Worm (Caenorhabditis elegans) whole organism, young adult: ENCODE measurements around the gene pmt-1.

Experiments
- B0019.2 ChIP-seq: fragments of 200-800 bp; sonication (Bioruptor generic); conservative IDR thresholded peaks from 2 replicates; pipeline ENCODE4 v1.3.6; 2022; ENCODE audit warnings: missing genetic modification reagents, missing genetic modification characterization, missing compliant biosample characterization
- F49E8.2 ChIP-seq: sonication (generic microtip); optimal IDR thresholded peaks from 3 replicates; lab custom pipeline; 2017; ENCODE audit warnings: missing genetic modification characterization, mild to moderate bottlenecking, missing compliant biosample characterization, antibody characterized with exemption, moderate library complexity; ENCODE audit not compliant: insufficient read depth
- F57A8.1 ChIP-seq: fragments of 200-800 bp; sonication (Bioruptor generic); optimal IDR thresholded peaks from 2 replicates; lab custom pipeline; 2018; ENCODE audit warnings: mild to moderate bottlenecking, missing genetic modification characterization, moderate library complexity, missing compliant biosample characterization
- Y56A3A.18 ChIP-seq: fragments of 200-800 bp; sonication (Bioruptor generic); IDR thresholded peaks from 2 replicates; pipeline ENCODE4 v1.3.6; 2022; ENCODE audit warnings: missing genetic modification reagents, missing genetic modification characterization, missing compliant biosample characterization
- Y67H2A.10 ChIP-seq: fragments of 200-800 bp; sonication (Bioruptor generic); conservative IDR thresholded peaks from 2 replicates; pipeline ENCODE4 v1.3.6; 2022; ENCODE audit warnings: missing genetic modification reagents, missing genetic modification characterization, missing compliant biosample characterization
- ZK185.1 ChIP-seq: sonication (generic microtip); optimal IDR thresholded peaks from 2 replicates; lab custom pipeline; 2016; ENCODE audit warnings: mild to moderate bottlenecking, missing genetic modification characterization, missing compliant biosample characterization; ENCODE audit not compliant: poor library complexity, severe bottlenecking
- atf-7 ChIP-seq: sonication (generic microtip); optimal IDR thresholded peaks from 2 replicates; lab custom pipeline; 2017; ENCODE audit warnings: mild to moderate bottlenecking, missing genetic modification characterization, missing compliant biosample characterization
- bed-2 ChIP-seq: fragments of 200-800 bp; sonication (Bioruptor generic); IDR thresholded peaks from 2 replicates; pipeline ENCODE4 v1.3.6; 2022; ENCODE audit warnings: missing genetic modification reagents, missing genetic modification characterization, missing compliant biosample characterization
- cebp-1 ChIP-seq, 2 experiments: fragments of 200-800 bp in 1 of 2; sonication (Bioruptor generic) in 1 of 2; sonication (generic microtip) in 1 of 2; IDR thresholded peaks in 1 of 2; optimal IDR thresholded peaks in 1 of 2; 2 replicates each; pipeline versions ENCODE4 v1.3.6 to Lab custom; 2017 to 2022; ENCODE audit warnings: missing compliant biosample characterization in 2 of 2, missing genetic modification characterization in 2 of 2, mild to moderate bottlenecking in 1 of 2, missing genetic modification reagents in 1 of 2, moderate library complexity in 1 of 2
- cebp-2 ChIP-seq: fragments of 200-800 bp; sonication (Bioruptor generic); IDR thresholded peaks from 2 replicates; pipeline ENCODE4 v1.3.6; 2022; ENCODE audit warnings: missing genetic modification characterization, missing compliant biosample characterization
- ceh-27 ChIP-seq: fragments of 200-800 bp; sonication (Bioruptor generic); optimal IDR thresholded peaks from 2 replicates; lab custom pipeline; 2018; ENCODE audit warnings: mild to moderate bottlenecking, missing genetic modification characterization, moderate library complexity, missing compliant biosample characterization
- ceh-58 ChIP-seq: fragments of 200-800 bp; sonication (Bioruptor generic); IDR thresholded peaks from 2 replicates; pipeline ENCODE4 v1.3.6; 2022; ENCODE audit warnings: missing genetic modification characterization, missing compliant biosample characterization
- egl-18 ChIP-seq: fragments of 200-800 bp; sonication (Bioruptor generic); IDR thresholded peaks from 2 replicates; pipeline ENCODE4 v1.3.6; 2022; ENCODE audit warnings: missing genetic modification reagents, missing genetic modification characterization, missing compliant biosample characterization
- ets-4 ChIP-seq: fragments of 200-800 bp; sonication (Bioruptor generic); optimal IDR thresholded peaks from 2 replicates; lab custom pipeline; 2018; ENCODE audit warnings: mild to moderate bottlenecking, missing genetic modification characterization, missing compliant biosample characterization
- gei-17 ChIP-seq: fragments of 200-800 bp; sonication (Bioruptor generic); optimal IDR thresholded peaks from 2 replicates; lab custom pipeline; 2018; ENCODE audit warnings: mild to moderate bottlenecking, missing genetic modification characterization, missing compliant biosample characterization
- hrde-1 ChIP-seq: sonication (generic microtip); optimal IDR thresholded peaks from 2 replicates; lab custom pipeline; 2016; ENCODE audit warnings: missing genetic modification characterization, mild to moderate bottlenecking, missing compliant biosample characterization, moderate library complexity, missing genotype, missing genetic modification reagents, borderline replicate concordance
- hsf-1 ChIP-seq: fragments of 200-800 bp; sonication (Bioruptor generic); IDR thresholded peaks from 2 replicates; pipeline ENCODE4 v1.3.6; 2022; ENCODE audit warnings: missing genetic modification reagents, missing genetic modification characterization, missing compliant biosample characterization
- let-526 ChIP-seq: fragments of 200-800 bp; sonication (Bioruptor generic); IDR thresholded peaks from 2 replicates; pipeline ENCODE4 v1.3.6; 2022; ENCODE audit warnings: missing genetic modification reagents, missing genetic modification characterization, missing compliant biosample characterization
- mel-28 ChIP-seq: sonication (generic microtip); optimal IDR thresholded peaks from 2 replicates; lab custom pipeline; 2016; ENCODE audit warnings: borderline replicate concordance, mild to moderate bottlenecking, missing genetic modification characterization, missing compliant biosample characterization
- nfya-1 ChIP-seq: sonication (generic microtip); optimal IDR thresholded peaks from 2 replicates; lab custom pipeline; 2017; ENCODE audit warnings: antibody characterized with exemption, missing compliant biosample characterization, missing genetic modification characterization, borderline replicate concordance; ENCODE audit not compliant: insufficient read depth
- nhr-27 ChIP-seq: fragments of 200-800 bp; sonication (Bioruptor generic); optimal IDR thresholded peaks from 2 replicates; lab custom pipeline; 2018; ENCODE audit warnings: mild to moderate bottlenecking, missing genetic modification characterization, moderate library complexity, missing compliant biosample characterization
- pbrm-1 ChIP-seq: fragments of 200-800 bp; sonication (Bioruptor generic); IDR thresholded peaks from 2 replicates; pipeline ENCODE4 v1.3.6; 2022; ENCODE audit warnings: missing genetic modification reagents, missing genetic modification characterization, missing compliant biosample characterization
- rcor-1 ChIP-seq: fragments of 200-800 bp; sonication (Bioruptor generic); IDR thresholded peaks from 2 replicates; pipeline ENCODE4 v1.3.6; 2022; ENCODE audit warnings: missing genetic modification reagents, missing genetic modification characterization, missing compliant biosample characterization
- snpc-1.3 ChIP-seq: sonication (generic microtip); optimal IDR thresholded peaks from 2 replicates; lab custom pipeline; 2017; ENCODE audit warnings: missing genetic modification characterization, mild to moderate bottlenecking, missing compliant biosample characterization, antibody characterized with exemption, moderate library complexity, missing genotype, missing genetic modification reagents; ENCODE audit not compliant: insufficient read depth
- unc-62 ChIP-seq: fragments of 150-350 bp; optimal IDR thresholded peaks from 2 replicates; lab custom pipeline; 2014; ENCODE audit warnings: missing biosample characterization, missing genetic modification reagents, missing genetic modification characterization
- ztf-26 ChIP-seq: sonication (generic microtip); optimal IDR thresholded peaks from 2 replicates; lab custom pipeline; 2017; ENCODE audit warnings: missing genetic modification characterization, missing compliant biosample characterization
- ztf-28 ChIP-seq: fragments of 200-800 bp; sonication (Bioruptor generic); IDR thresholded peaks from 2 replicates; pipeline ENCODE4 v1.3.6; 2022; ENCODE audit warnings: missing genetic modification reagents, missing genetic modification characterization, missing compliant biosample characterization

The pmt-1 gene

DNA sequence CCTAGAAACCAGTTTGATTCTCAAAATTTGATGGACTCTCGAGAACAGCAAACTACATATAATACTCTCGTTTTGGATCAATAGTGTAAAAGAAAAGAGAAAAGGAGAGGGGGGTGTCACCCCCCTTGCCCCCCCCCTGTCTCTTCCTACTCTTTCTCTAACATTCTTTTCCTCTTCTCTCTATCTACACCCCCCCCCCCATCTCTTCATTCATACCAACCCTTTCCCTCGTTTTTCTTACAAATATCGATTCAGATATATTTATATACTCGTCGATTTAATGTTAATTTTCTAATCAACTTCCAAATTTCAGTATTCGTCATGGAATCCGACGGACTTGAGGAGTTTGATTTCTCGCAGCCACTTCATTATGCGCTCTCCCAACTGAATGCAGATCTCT is 51.2 kb downstream of the pmt-1 start, which contains the start of gene EGAP2.1:
TSS of gene EGAP2.1 (plus strand) at position 301 of the 400 bp plus-strand sequence.
- TF ChIP-seq snpc-1.3 (tag; lab: Kevin White, UChicago) = no peak
- TF ChIP-seq bed-2 (GFP tag; lab: Robert Waterston, UW) = no peak
- no peak for TF ChIP-seq F49E8.2 (tag; lab: Kevin White, UChicago)
- TF ChIP-seq Y67H2A.10 (GFP tag; lab: Robert Waterston, UW) = no peak
- TF ChIP-seq ets-4 (GFP tag; lab: Kevin White, UChicago) = no peak
- no peak for TF ChIP-seq nfya-1 (tag; lab: Kevin White, UChicago)
- no peak for TF ChIP-seq hsf-1 (GFP tag; lab: Robert Waterston, UW)
- no peak for TF ChIP-seq ceh-58 (GFP tag; lab: Robert Waterston, UW)
- no peak for TF ChIP-seq ztf-28 (GFP tag; lab: Robert Waterston, UW)
- no peak for TF ChIP-seq F57A8.1
- no peak for TF ChIP-seq cebp-1 (GFP tag; IDR thresholded peaks at IDR 0.05; lab: Robert Waterston, UW)
- no peak for TF ChIP-seq cebp-1 (tag; optimal IDR thresholded peaks at IDR 0.05; lab: Kevin White, UChicago)
- no peak for TF ChIP-seq gei-17 (GFP tag; lab: Kevin White, UChicago)
- TF ChIP-seq unc-62 (GFP tag; lab: Kevin White, UChicago) = no peak
- TF ChIP-seq ztf-26 = no peak

DNA sequence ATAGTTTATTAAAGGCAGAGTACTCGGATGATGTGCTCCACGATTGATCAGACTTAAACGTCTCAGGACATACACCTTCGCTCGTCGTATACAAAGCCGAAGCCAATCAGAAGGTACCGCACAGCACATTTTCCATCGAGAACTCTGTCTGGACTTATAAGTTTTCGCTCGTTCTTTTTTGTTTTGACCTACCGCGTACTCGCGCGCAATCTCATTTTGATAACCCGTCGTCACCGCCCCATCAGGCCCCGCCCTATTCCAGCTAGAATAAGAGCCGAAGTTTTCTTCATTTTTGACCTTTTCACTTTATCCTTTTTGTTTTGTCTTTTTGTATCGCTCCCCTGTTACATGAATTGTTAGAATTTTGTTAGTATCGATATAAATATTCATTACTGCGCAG is 52.7 kb downstream of the pmt-1 start, which contains the start of gene EGAP2.2:
TSS of gene EGAP2.2 (plus strand) at position 301 of the 400 bp plus-strand sequence.
- TF ChIP-seq egl-18 (GFP tag; lab: Robert Waterston, UW) (0 out of 2 replicates have a peak, but pooled peaks have one; percentile 50), atf-7 (no peak)

DNA sequence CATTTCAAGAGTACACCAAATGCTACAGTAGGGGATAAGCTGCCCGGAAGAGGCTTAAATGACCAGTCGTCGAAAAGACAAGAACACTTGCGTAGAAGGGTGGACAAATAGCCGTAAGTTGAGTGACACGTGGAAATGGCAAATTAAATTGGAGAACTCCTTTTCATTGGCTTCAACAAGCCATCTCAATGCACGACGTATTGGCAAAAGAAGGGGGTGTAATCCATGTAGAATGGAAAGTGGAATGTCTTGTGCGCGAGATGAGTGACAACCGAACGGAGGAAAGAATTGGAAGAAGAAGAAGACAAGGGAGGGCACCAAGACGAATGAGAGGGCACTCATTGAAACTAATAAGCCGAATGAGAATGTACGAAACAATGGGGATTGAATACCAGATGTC is 53.7 kb downstream of the pmt-1 start:
- TF ChIP-seq hrde-1 (tag; lab: Kevin White, UChicago) = no peak
- no peak for TF ChIP-seq let-526 (GFP tag; lab: Robert Waterston, UW)
- no peak for TF ChIP-seq mel-28 (tag; lab: Kevin White, UChicago)
- TF ChIP-seq nhr-27 (tag; lab: Kevin White, UChicago) = no peak
- TF ChIP-seq cebp-2 = no peak
- no peak for TF ChIP-seq rcor-1 (GFP tag; lab: Robert Waterston, UW)
- no peak for TF ChIP-seq ZK185.1 (tag; lab: Kevin White, UChicago)
- TF ChIP-seq Y67H2A.10 (GFP tag; lab: Robert Waterston, UW) = no peak
- TF ChIP-seq Y56A3A.18 = no peak
- TF ChIP-seq pbrm-1 (GFP tag; lab: Robert Waterston, UW) = no peak
- TF ChIP-seq ceh-27 (GFP tag; lab: Kevin White, UChicago) = no peak
- TF ChIP-seq B0019.2 (GFP tag; lab: Robert Waterston, UW) = no peak
